Fruit fly (Drosophila melanogaster) whole organism, pupa: ENCODE results near the gene CG5618.

Source experiments
- CG13204 ChIP-seq: fragments of 200-800 bp; sonication (Bioruptor generic); optimal IDR thresholded peaks from 2 replicates; lab custom pipeline; 2018; ENCODE audit warnings: missing biosample characterization, mild to moderate bottlenecking, missing genetic modification characterization, moderate library complexity
- CG15710 ChIP-seq: fragments of 200-800 bp; sonication (Bioruptor generic); optimal IDR thresholded peaks from 2 replicates; lab custom pipeline; 2018; ENCODE audit warnings: missing biosample characterization, mild to moderate bottlenecking, missing genetic modification characterization, moderate library complexity
- CG17806 ChIP-seq: fragments of 200-800 bp; sonication (Bioruptor generic); optimal IDR thresholded peaks from 2 replicates; lab custom pipeline; 2018; ENCODE audit warnings: missing biosample characterization, mild to moderate bottlenecking, missing genetic modification characterization, moderate library complexity
- CG8301 ChIP-seq: fragments of 200-800 bp; sonication (Bioruptor generic); optimal IDR thresholded peaks from 2 replicates; lab custom pipeline; 2018; ENCODE audit warnings: missing biosample characterization, mild to moderate bottlenecking, missing genetic modification characterization
- EcR ChIP-seq: fragments of 200-800 bp; sonication (Bioruptor generic); optimal IDR thresholded peaks from 3 replicates; lab custom pipeline; 2019; ENCODE audit warnings: missing biosample characterization, missing genetic modification characterization, mild to moderate bottlenecking, moderate library complexity, missing genetic modification reagents
- Ets98B ChIP-seq: fragments of 200-800 bp; sonication (Bioruptor generic); IDR thresholded peaks from 2 replicates; pipeline ENCODE4 v1.3.6; 2022; ENCODE audit warnings: missing biosample characterization, missing genetic modification characterization
- Snoo ChIP-seq: fragments of 200-800 bp; sonication (Bioruptor generic); optimal IDR thresholded peaks from 3 replicates; lab custom pipeline; 2017; ENCODE audit warnings: missing biosample characterization, mild to moderate bottlenecking, missing genetic modification characterization, inconsistent platforms
- fd96Ca ChIP-seq: fragments of 200-800 bp; sonication (Bioruptor generic); IDR thresholded peaks from 3 replicates; pipeline ENCODE4 v1.3.6; 2022; ENCODE audit warnings: missing biosample characterization, missing genetic modification characterization

DNA sequence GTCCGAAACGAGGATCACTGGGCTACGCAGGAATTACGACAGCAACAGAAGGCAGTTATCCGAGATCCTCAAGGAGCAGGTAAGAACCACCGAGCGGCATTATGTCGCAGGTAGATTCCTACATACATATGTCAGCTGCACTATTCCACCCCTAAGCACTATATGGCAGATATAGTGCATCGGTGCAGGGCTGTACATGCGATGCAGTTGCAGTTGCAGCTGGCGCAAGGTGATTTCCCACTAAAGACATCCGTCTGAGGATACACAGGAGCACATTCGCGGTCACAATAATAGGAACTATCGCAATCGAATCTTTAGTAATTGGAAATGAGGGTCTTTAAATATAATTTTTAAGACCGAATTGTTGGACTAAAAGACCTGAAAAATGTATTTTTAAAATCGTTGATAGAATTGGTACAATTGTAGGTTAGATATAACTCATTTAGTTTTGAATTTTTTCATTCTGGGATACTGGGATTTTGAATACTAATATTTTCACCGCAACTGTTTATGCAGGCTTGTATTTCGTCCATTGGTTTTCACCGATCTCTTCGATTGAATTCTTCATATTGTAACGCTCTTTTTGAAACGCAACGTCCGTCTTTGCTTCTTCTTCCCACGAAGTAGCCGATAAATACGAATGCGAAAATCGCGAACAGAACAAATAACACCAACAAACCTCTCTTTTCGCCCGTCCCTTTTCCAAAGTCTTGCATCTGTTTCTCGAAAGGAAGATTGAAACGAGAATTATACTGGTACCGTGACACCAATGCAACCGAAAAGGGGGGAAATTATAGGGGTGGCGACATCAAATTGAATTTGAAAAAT lies 49.6 kb downstream of the CG5618 start:
- TF ChIP-seq CG15710 (tag; lab: Kevin White, UChicago) = peak; percentile 84
- TF ChIP-seq fd96Ca = no peak
- no peak for TF ChIP-seq Ets98B
- peak; percentile 12 for TF ChIP-seq CG13204 (GFP tag; lab: Kevin White, UChicago)
- peak; percentile 74 for TF ChIP-seq CG17806 (tag; lab: Kevin White, UChicago)
- no peak for TF ChIP-seq EcR
- peak; percentile 34 for TF ChIP-seq Snoo (tag; lab: Kevin White, UChicago)
- TF ChIP-seq CG8301 (tag; lab: Kevin White, UChicago) = no peak
